Worm (Caenorhabditis elegans) whole organism, young adult: ENCODE data around the gene Y34F4.3.

Source experiments
- B0035.1 ChIP-seq: sonication (generic microtip); optimal IDR thresholded peaks from 2 replicates; lab custom pipeline; 2016; ENCODE audit warnings: missing genetic modification characterization, mild to moderate bottlenecking, missing compliant biosample characterization, missing genotype, missing genetic modification reagents
- F23B12.7 ChIP-seq: sonication (generic microtip); optimal IDR thresholded peaks from 2 replicates; lab custom pipeline; 2017; ENCODE audit warnings: missing genetic modification characterization, mild to moderate bottlenecking, missing compliant biosample characterization, antibody characterized with exemption, moderate library complexity; ENCODE audit not compliant: insufficient read depth
- F33H1.4 ChIP-seq: fragments of 200-800 bp; sonication (Bioruptor generic); IDR thresholded peaks from 2 replicates; pipeline ENCODE4 v1.3.6; 2022; ENCODE audit warnings: missing genetic modification reagents, missing genetic modification characterization, missing compliant biosample characterization
- F57A8.1 ChIP-seq: fragments of 200-800 bp; sonication (Bioruptor generic); optimal IDR thresholded peaks from 2 replicates; lab custom pipeline; 2018; ENCODE audit warnings: mild to moderate bottlenecking, missing genetic modification characterization, moderate library complexity, missing compliant biosample characterization
- T07F8.4 ChIP-seq: sonication (generic microtip); optimal IDR thresholded peaks from 2 replicates; lab custom pipeline; 2016; ENCODE audit warnings: mild to moderate bottlenecking, missing genetic modification characterization, moderate library complexity, missing compliant biosample characterization
- Y53G8AR.9 ChIP-seq: fragments of 200-800 bp; sonication (Bioruptor generic); conservative IDR thresholded peaks from 2 replicates; pipeline ENCODE4 v1.3.6; 2022; ENCODE audit warnings: missing genetic modification reagents, missing genetic modification characterization, missing compliant biosample characterization
- Y56A3A.18 ChIP-seq: fragments of 200-800 bp; sonication (Bioruptor generic); IDR thresholded peaks from 2 replicates; pipeline ENCODE4 v1.3.6; 2022; ENCODE audit warnings: missing genetic modification reagents, missing genetic modification characterization, missing compliant biosample characterization
- Y67H2A.10 ChIP-seq: fragments of 200-800 bp; sonication (Bioruptor generic); conservative IDR thresholded peaks from 2 replicates; pipeline ENCODE4 v1.3.6; 2022; ENCODE audit warnings: missing genetic modification reagents, missing genetic modification characterization, missing compliant biosample characterization
- atf-7 ChIP-seq: sonication (generic microtip); optimal IDR thresholded peaks from 2 replicates; lab custom pipeline; 2017; ENCODE audit warnings: mild to moderate bottlenecking, missing genetic modification characterization, missing compliant biosample characterization
- athp-1 ChIP-seq: sonication (generic microtip); optimal IDR thresholded peaks from 2 replicates; lab custom pipeline; 2017; ENCODE audit warnings: mild to moderate bottlenecking, missing genetic modification characterization, missing compliant biosample characterization
- ccch-3 ChIP-seq: fragments of 200-800 bp; sonication (Bioruptor generic); optimal IDR thresholded peaks from 2 replicates; lab custom pipeline; 2018; ENCODE audit warnings: mild to moderate bottlenecking, missing genetic modification characterization, missing compliant biosample characterization
- cebp-1 ChIP-seq, 2 experiments: fragments of 200-800 bp in 1 of 2; sonication (Bioruptor generic) in 1 of 2; sonication (generic microtip) in 1 of 2; IDR thresholded peaks in 1 of 2; optimal IDR thresholded peaks in 1 of 2; 2 replicates each; pipeline versions ENCODE4 v1.3.6 to Lab custom; 2017 to 2022; ENCODE audit warnings: missing compliant biosample characterization in 2 of 2, missing genetic modification characterization in 2 of 2, mild to moderate bottlenecking in 1 of 2, missing genetic modification reagents in 1 of 2, moderate library complexity in 1 of 2
- chd-7 ChIP-seq: sonication (generic microtip); optimal IDR thresholded peaks from 2 replicates; lab custom pipeline; 2016; ENCODE audit warnings: mild to moderate bottlenecking, missing genetic modification characterization, moderate library complexity, missing compliant biosample characterization
- dox-1 ChIP-seq: fragments of 200-800 bp; sonication (Bioruptor generic); IDR thresholded peaks from 2 replicates; pipeline ENCODE4 v1.3.6; 2022; ENCODE audit warnings: missing genetic modification reagents, missing genetic modification characterization, missing compliant biosample characterization
- dpl-1 ChIP-seq: fragments of 150-350 bp; optimal IDR thresholded peaks from 2 replicates; lab custom pipeline; 2014; ENCODE audit warnings: missing biosample characterization, missing genetic modification reagents, missing genetic modification characterization
- efl-1 ChIP-seq: fragments of 150-350 bp; optimal IDR thresholded peaks from 2 replicates; lab custom pipeline; 2014; ENCODE audit warnings: missing biosample characterization, missing genetic modification reagents, missing genetic modification characterization
- egrh-3 ChIP-seq: fragments of 200-800 bp; sonication (Bioruptor generic); IDR thresholded peaks from 2 replicates; pipeline ENCODE4 v1.3.6; 2022; ENCODE audit warnings: missing genetic modification reagents, missing genetic modification characterization, missing compliant biosample characterization
- fkh-3 ChIP-seq: sonication (generic microtip); optimal IDR thresholded peaks from 2 replicates; lab custom pipeline; 2016; ENCODE audit warnings: mild to moderate bottlenecking, missing genetic modification characterization, missing compliant biosample characterization
- gei-17 ChIP-seq: fragments of 200-800 bp; sonication (Bioruptor generic); optimal IDR thresholded peaks from 2 replicates; lab custom pipeline; 2018; ENCODE audit warnings: mild to moderate bottlenecking, missing genetic modification characterization, missing compliant biosample characterization
- let-526 ChIP-seq: fragments of 200-800 bp; sonication (Bioruptor generic); IDR thresholded peaks from 2 replicates; pipeline ENCODE4 v1.3.6; 2022; ENCODE audit warnings: missing genetic modification reagents, missing genetic modification characterization, missing compliant biosample characterization
- lin-26 ChIP-seq: fragments of 200-800 bp; sonication (Bioruptor generic); IDR thresholded peaks from 2 replicates; pipeline ENCODE4 v1.3.6; 2022; ENCODE audit warnings: missing genetic modification reagents, missing genetic modification characterization, missing compliant biosample characterization
- lin-35 ChIP-seq, 3 experiments: fragments of 150-350 bp in 2 of 3; sonication (generic microtip) in 1 of 3; optimal IDR thresholded peaks; 2 replicates each; lab custom pipeline; 2014 to 2018; ENCODE audit warnings: missing biosample characterization in 3 of 3, missing genetic modification characterization in 3 of 3, missing genetic modification reagents in 3 of 3
- lin-54 ChIP-seq: fragments of 200-800 bp; sonication (Bioruptor generic); optimal IDR thresholded peaks from 2 replicates; lab custom pipeline; 2018; ENCODE audit warnings: mild to moderate bottlenecking, missing genetic modification characterization, missing compliant biosample characterization
- lsy-27 ChIP-seq: sonication (generic microtip); optimal IDR thresholded peaks from 2 replicates; lab custom pipeline; 2017; ENCODE audit warnings: missing genetic modification characterization, mild to moderate bottlenecking, missing compliant biosample characterization, antibody characterized with exemption, missing genotype, borderline replicate concordance; ENCODE audit not compliant: insufficient read depth
- madf-6 ChIP-seq: fragments of 200-800 bp; sonication (Bioruptor generic); IDR thresholded peaks from 2 replicates; pipeline ENCODE4 v1.3.6; 2022; ENCODE audit warnings: missing genetic modification reagents, missing genetic modification characterization, missing compliant biosample characterization
- mcd-1 ChIP-seq: fragments of 200-800 bp; sonication (Bioruptor generic); IDR thresholded peaks from 2 replicates; pipeline ENCODE4 v1.3.6; 2022; ENCODE audit warnings: missing genetic modification reagents, missing genetic modification characterization, missing compliant biosample characterization
- nhr-120 ChIP-seq: fragments of 200-800 bp; sonication (Bioruptor generic); IDR thresholded peaks from 2 replicates; pipeline ENCODE4 v1.3.6; 2022; ENCODE audit warnings: missing genetic modification characterization, missing compliant biosample characterization
- pbrm-1 ChIP-seq: fragments of 200-800 bp; sonication (Bioruptor generic); IDR thresholded peaks from 2 replicates; pipeline ENCODE4 v1.3.6; 2022; ENCODE audit warnings: missing genetic modification reagents, missing genetic modification characterization, missing compliant biosample characterization
- pha-4 ChIP-seq: fragments of 150-350 bp; sonication (generic microtip); optimal IDR thresholded peaks from 2 replicates; lab custom pipeline; 2014; ENCODE audit warnings: missing biosample characterization, missing genetic modification reagents, missing genetic modification characterization
- rcor-1 ChIP-seq: fragments of 200-800 bp; sonication (Bioruptor generic); IDR thresholded peaks from 2 replicates; pipeline ENCODE4 v1.3.6; 2022; ENCODE audit warnings: missing genetic modification reagents, missing genetic modification characterization, missing compliant biosample characterization
- snpc-1.1 ChIP-seq: sonication (generic microtip); optimal IDR thresholded peaks from 2 replicates; lab custom pipeline; 2017; ENCODE audit warnings: missing genetic modification characterization, mild to moderate bottlenecking, missing compliant biosample characterization, antibody characterized with exemption, moderate library complexity, missing genotype, missing genetic modification reagents; ENCODE audit not compliant: insufficient read depth
- zfh-2 ChIP-seq: fragments of 200-800 bp; sonication (Bioruptor generic); conservative IDR thresholded peaks from 2 replicates; pipeline ENCODE4 v1.3.6; 2022; ENCODE audit warnings: missing genetic modification reagents, missing genetic modification characterization, missing compliant biosample characterization
- ztf-18 ChIP-seq: sonication (generic microtip); optimal IDR thresholded peaks from 2 replicates; lab custom pipeline; 2016; ENCODE audit warnings: missing genotype, mild to moderate bottlenecking, missing genetic modification characterization, missing compliant biosample characterization
- ztf-28 ChIP-seq: fragments of 200-800 bp; sonication (Bioruptor generic); IDR thresholded peaks from 2 replicates; pipeline ENCODE4 v1.3.6; 2022; ENCODE audit warnings: missing genetic modification reagents, missing genetic modification characterization, missing compliant biosample characterization

Gene Y34F4.3

DNA sequence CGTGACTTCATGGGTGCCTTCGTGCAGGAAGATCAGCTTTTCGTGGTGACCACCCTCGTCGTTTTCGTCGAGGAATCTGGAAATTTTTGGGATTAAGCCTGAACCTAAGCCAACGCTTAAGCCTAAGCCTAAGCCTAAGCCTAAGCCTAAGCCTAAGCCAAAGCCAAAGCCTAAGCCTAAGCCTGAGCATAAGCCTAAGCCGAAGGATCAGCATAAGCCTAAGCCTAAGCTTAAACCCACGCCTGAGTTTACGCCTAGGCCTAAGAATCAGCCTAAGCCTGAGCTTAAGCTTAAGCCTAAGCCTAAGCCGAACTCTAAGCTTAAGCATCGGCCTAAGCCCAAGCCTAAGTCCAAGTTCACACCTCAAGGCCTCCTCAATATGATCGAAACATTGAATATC, 36.3 kb upstream of the Y34F4.3 start:
- 0 out of 2 replicates have a peak, but pooled peaks have one; percentile 21 for TF ChIP-seq zfh-2
- no peak for TF ChIP-seq pha-4

DNA sequence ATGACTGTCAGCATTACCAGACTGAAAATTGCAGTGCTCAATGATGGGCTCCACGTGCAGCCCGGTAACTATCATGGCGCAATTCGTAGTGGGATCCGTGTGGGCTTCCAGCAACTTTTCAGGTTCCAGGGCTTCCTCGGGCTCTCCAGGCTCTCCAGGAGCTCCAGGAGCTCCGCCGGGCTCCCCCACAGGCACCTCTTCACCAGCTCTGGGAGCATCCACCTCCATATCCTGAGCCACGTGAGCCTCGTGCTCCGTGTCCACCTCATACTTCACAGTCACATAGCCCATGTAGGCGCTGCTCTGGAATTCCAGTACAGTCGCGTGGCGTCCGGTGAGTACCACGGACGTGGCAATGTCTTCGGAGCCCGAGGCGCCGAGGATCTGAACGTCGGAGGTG, 35.9 kb upstream of the Y34F4.3 start:
- no peak for TF ChIP-seq snpc-1.1 (tag; lab: Kevin White, UChicago)
- no peak for TF ChIP-seq let-526 (GFP tag; lab: Robert Waterston, UW)
- TF ChIP-seq dpl-1 = no peak
- no peak for TF ChIP-seq rcor-1 (GFP tag; lab: Robert Waterston, UW)
- peak; percentile 85 for TF ChIP-seq zfh-2
- no peak for TF ChIP-seq ccch-3 (GFP tag; lab: Kevin White, UChicago)
- no peak for TF ChIP-seq efl-1 (GFP tag; lab: Kevin White, UChicago)
- no peak for TF ChIP-seq gei-17 (GFP tag; lab: Kevin White, UChicago)
- TF ChIP-seq F57A8.1 = no peak
- no peak for TF ChIP-seq atf-7
- no peak for TF ChIP-seq T07F8.4 (tag; lab: Kevin White, UChicago)
- TF ChIP-seq egrh-3 (GFP tag; lab: Robert Waterston, UW) = peak; percentile 85
- no peak for TF ChIP-seq lsy-27
- TF ChIP-seq lin-54 (GFP tag; lab: Kevin White, UChicago) = no peak
- no peak for TF ChIP-seq athp-1 (tag; lab: Kevin White, UChicago)
- TF ChIP-seq Y67H2A.10 = no peak

DNA sequence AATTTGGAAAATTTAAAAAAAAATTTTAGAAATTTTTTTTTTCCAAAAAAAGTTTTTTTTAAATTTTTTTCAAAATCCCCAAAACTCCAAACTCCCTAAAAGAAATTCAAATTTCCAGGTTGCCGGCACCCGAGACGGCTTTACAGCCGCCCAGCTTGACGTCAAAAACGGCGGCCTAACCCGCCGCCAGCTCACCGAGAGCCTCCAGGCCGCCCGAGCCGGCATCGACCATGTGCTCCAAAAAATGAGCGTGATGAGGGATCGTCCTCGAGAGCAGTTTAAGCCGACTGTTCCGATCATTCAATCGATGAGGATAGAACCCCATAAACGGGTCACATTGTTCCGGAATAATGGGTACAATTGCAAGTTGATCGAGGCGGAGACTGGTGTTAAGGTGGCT, 27.8 kb upstream of the Y34F4.3 start:
- no peak for TF ChIP-seq pbrm-1 (GFP tag; lab: Robert Waterston, UW)
- TF ChIP-seq madf-6 (GFP tag; lab: Robert Waterston, UW) = no peak
- no peak for TF ChIP-seq dox-1
- peak; percentile 76 for TF ChIP-seq zfh-2
- peak; percentile 45; the same call in 1 of the 2 replicates for TF ChIP-seq egrh-3 (GFP tag; lab: Robert Waterston, UW)

DNA sequence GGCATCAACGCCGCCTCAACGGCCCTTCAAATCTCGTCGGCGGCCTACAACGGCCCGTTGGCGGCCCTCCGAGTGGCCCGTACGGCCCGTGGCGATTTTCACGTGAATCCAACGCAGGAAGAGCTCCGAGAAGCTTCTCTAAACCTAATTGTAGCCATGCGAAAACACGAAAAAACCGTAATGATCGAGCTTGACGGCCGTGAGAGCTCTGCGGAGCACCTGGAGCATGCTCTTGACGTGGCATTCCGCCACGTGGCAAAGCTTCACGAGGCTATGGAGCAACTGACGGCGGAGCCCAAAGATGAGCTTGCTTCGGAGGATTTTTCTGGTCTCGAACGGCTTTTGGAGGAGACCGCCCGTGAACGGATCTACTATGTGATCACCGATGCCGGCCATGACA, 24.1 kb upstream of the Y34F4.3 start:
- TF ChIP-seq rcor-1 (GFP tag; lab: Robert Waterston, UW) (no peak), dpl-1 (no peak), zfh-2 (peak; percentile 75)

DNA sequence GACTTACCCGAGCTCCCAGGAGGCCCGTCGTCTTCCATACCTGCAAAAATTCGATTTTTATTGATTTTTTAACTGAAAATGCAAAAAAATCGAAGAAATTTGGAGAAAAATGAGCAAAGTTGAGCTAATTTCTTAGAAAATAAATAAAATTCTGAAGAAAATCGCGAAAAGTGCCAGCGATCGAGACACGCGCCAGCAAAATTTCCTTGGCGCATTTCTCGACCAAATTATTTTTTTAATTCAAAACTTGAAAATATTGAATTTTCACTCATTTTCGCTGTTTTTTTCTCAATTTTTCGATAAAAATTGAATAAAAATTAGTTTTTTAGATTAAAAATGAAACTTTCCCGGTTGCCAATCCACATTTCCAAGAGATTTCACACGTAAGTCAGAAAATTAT, 21.2 kb upstream of the Y34F4.3 start, which contains the start of the genes chin-1 and BE0003N10.1:
Gene chin-1 (minus strand): TSS at position 40 of the 400 bp plus-strand sequence.
Gene BE0003N10.1 (plus strand): TSS at position 320 of the 400 bp plus-strand sequence.
- TF ChIP-seq mcd-1 (GFP tag; lab: Robert Waterston, UW) = peak; percentile 72
- TF ChIP-seq lin-35 (GFP tag; optimal IDR thresholded peaks at IDR 0.05; lab: Kevin White, UChicago) = peak in 1 of 3 experiments; percentile 35
- TF ChIP-seq cebp-1 (GFP tag; IDR thresholded peaks at IDR 0.05; lab: Robert Waterston, UW) = no peak
- TF ChIP-seq cebp-1 (tag; optimal IDR thresholded peaks at IDR 0.05; lab: Kevin White, UChicago) = peak; percentile 31
- TF ChIP-seq B0035.1 (tag; lab: Kevin White, UChicago) = no peak
- no peak for TF ChIP-seq fkh-3
- peak; percentile 7 for TF ChIP-seq F23B12.7 (tag; lab: Kevin White, UChicago)
- TF ChIP-seq F33H1.4 (GFP tag; lab: Robert Waterston, UW) = peak; percentile 41
- TF ChIP-seq ztf-18 (tag; lab: Kevin White, UChicago) = peak; percentile 92

DNA sequence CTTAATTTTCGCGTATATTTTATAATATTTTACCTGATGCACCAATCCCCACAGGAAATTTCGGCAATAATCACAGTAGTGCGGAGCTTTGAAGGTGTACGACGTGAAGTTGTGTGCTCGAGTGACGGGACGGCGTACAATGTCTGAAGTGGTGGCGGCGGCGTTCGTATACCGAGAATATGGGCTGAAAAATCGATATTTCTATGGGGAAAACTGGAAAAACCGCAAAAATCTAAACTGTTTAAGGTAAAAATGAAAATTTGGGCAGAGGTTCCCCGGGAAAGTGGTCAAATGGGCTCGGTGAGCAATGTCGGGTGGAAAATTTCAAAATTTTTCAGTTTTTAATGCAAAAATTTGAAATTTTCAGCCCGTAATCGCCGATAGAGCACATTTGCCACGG, 18.9 kb upstream of the Y34F4.3 start:
- TF ChIP-seq F57A8.1 (no peak), nhr-120 (GFP tag; lab: Robert Waterston, UW) (no peak), atf-7 (no peak), chd-7 (no peak), B0035.1 (tag; lab: Kevin White, UChicago) (no peak), Y53G8AR.9 (GFP tag; lab: Robert Waterston, UW) (0 out of 2 replicates have a peak, but pooled peaks have one; percentile 45), madf-6 (GFP tag; lab: Robert Waterston, UW) (peak; percentile 45; the same call in 1 of the 2 replicates), lin-26 (GFP tag; lab: Robert Waterston, UW) (0 out of 2 replicates have a peak, but pooled peaks have one; percentile 30), ztf-28 (GFP tag; lab: Robert Waterston, UW) (peak; percentile 54; the same call in 1 of the 2 replicates), Y56A3A.18 (GFP tag; lab: Robert Waterston, UW) (0 out of 2 replicates have a peak, but pooled peaks have one; percentile 27)
